Worm (Caenorhabditis elegans): ENCODE data around the gene tmbi-4.
A peak's percentile ranks its signal among the peaks of the same experiment; 100 is the strongest.

The tmbi-4 gene

DNA sequence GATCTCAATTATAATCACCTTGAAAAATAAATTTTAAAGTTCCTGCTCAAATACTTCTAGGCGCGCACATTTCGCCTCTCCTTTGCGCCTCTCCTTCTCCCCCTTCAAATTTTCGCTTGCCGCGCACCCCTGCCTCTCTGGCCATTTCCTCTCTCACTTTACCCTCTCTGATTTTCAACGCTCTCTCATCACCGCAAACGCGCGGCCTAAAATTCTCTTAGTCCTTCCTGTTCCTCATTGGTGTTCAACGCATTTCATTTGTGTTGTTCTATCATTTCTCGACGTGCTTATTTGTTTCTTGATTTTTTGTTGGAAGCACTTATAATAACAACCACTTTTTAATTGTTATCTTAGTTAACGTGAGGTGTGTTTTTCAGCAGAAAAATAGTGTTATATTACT lies 36.7 kb upstream of the tmbi-4 start, which contains the start of gene C25A11.2 (continued):
- TF ChIP-seq nhr-11 (tag; optimal IDR thresholded peaks at IDR 0.05) (no peak), grh-1 (GFP tag; IDR thresholded peaks at IDR 0.05) (no peak), mab-9 (GFP tag; IDR thresholded peaks at IDR 0.05) (no peak), nhr-76 (tag; optimal IDR thresholded peaks at IDR 0.05) (no peak), skn-1 (tag; optimal IDR thresholded peaks at IDR 0.05) (peak; percentile 60), efl-1 (optimal IDR thresholded peaks at IDR 0.05) (peak; percentile 68 to 72), efl-1 (GFP tag; optimal IDR thresholded peaks at IDR 0.05 in 1 of 2) (peak; percentile 46 to 96), pag-3 (tag; optimal IDR thresholded peaks at IDR 0.05; ENCODE audit: borderline replicate concordance, insufficient read depth) (no peak), mdl-1 (tag; optimal IDR thresholded peaks at IDR 0.05) (peak in 1 of 2 experiments; percentile 42), lin-14 (GFP tag; optimal IDR thresholded peaks at IDR 0.05) (peak; percentile 96), dpl-1 (GFP tag; optimal IDR thresholded peaks at IDR 0.05) (peak; percentile 35 to 62 (median 50)), ets-5 (GFP tag; IDR thresholded peaks at IDR 0.05) (no peak), irx-1 (tag; optimal IDR thresholded peaks at IDR 0.05) (no peak), aha-1 (tag; optimal IDR thresholded peaks at IDR 0.05) (no peak), nhr-47 (tag; optimal IDR thresholded peaks at IDR 0.05) (peak; percentile 53), mef-2 (tag; optimal IDR thresholded peaks at IDR 0.05) (no peak), hlh-4 (tag; optimal IDR thresholded peaks at IDR 0.05) (no peak), egl-13 (tag; optimal IDR thresholded peaks at IDR 0.05) (no peak), C04F5.9 (tag; optimal IDR thresholded peaks at IDR 0.05) (no peak), tlp-1 (tag; optimal IDR thresholded peaks at IDR 0.05) (no peak), pqm-1 (tag; optimal IDR thresholded peaks at IDR 0.05) (no peak), unc-130 (tag; optimal IDR thresholded peaks at IDR 0.05) (peak; percentile 5), elt-3 (tag; optimal IDR thresholded peaks at IDR 0.05) (no peak), nhr-90 (tag; optimal IDR thresholded peaks at IDR 0.05; ENCODE audit: poor library complexity) (peak; percentile 12), fkh-4 (tag; optimal IDR thresholded peaks at IDR 0.05; ENCODE audit: borderline replicate concordance) (no peak), nhr-84 (tag; optimal IDR thresholded peaks at IDR 0.05) (no peak), sptf-1 (tag; optimal IDR thresholded peaks at IDR 0.05) (no peak), nhr-12 (tag; optimal IDR thresholded peaks at IDR 0.05) (no peak), zag-1 (tag; optimal IDR thresholded peaks at IDR 0.05) (no peak), unc-62 (GFP tag; optimal IDR thresholded peaks at IDR 0.05) (no peak), efl-3 (GFP tag; optimal IDR thresholded peaks at IDR 0.05) (no peak), nhr-28 (tag; optimal IDR thresholded peaks at IDR 0.05) (no peak), F16B12.6 (tag; optimal IDR thresholded peaks at IDR 0.05) (no peak), ztf-4 (tag; optimal IDR thresholded peaks at IDR 0.05) (no peak), ceh-8 (GFP tag; optimal IDR thresholded peaks at IDR 0.05) (no peak), lsy-2 (tag; optimal IDR thresholded peaks at IDR 0.05) (peak; percentile 7 to 44), ceh-88 (GFP tag; IDR thresholded peaks at IDR 0.05) (no peak), rnt-1 (tag; optimal IDR thresholded peaks at IDR 0.05) (peak; percentile 87), snpc-4 (tag; optimal IDR thresholded peaks at IDR 0.05) (no peak), pax-3 (tag; optimal IDR thresholded peaks at IDR 0.05) (no peak), hpl-2 (GFP tag; optimal IDR thresholded peaks at IDR 0.05) (peak; percentile 34)

DNA sequence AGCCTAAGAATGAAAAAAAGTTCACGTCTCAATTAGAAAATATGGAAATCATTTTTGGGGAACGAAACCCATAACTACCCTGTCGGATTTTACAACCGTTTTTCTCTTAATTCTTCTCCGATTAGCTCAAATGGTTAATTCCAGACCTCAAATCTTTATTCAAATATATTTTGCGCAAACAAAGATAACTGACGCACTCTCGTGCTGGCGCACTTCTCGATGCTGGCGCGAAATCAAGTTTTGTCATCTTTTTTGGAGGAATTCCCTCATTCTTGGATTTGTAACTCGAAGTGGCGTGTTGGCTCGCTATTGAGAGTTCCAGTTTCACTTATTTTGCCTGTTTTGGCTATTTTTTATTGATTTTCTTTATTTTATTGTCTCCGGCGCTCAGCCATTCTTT lies 33.0 kb upstream of the tmbi-4 start:
- TF ChIP-seq efl-1 (optimal IDR thresholded peaks at IDR 0.05) (peak in 1 of 2 experiments; percentile 56), efl-1 (GFP tag; optimal IDR thresholded peaks at IDR 0.05 in 1 of 2) (no peak), ztf-11 (tag; optimal IDR thresholded peaks at IDR 0.05) (no peak), lin-15B (tag; optimal IDR thresholded peaks at IDR 0.05) (no peak), isw-1 (GFP tag; IDR thresholded peaks at IDR 0.05) (no peak), dpl-1 (GFP tag; optimal IDR thresholded peaks at IDR 0.05) (peak in 1 of 3 experiments; percentile 27), unc-98 (GFP tag; IDR thresholded peaks at IDR 0.05) (no peak)

Measured in whole organism, L1 larva.